Fruit fly (Drosophila melanogaster) whole organism, wandering third instar larva: ENCODE results near the gene CG33061.

Experiments used
- Abd-B ChIP-seq: fragments of >200 bp; optimal IDR thresholded peaks from 2 replicates; lab custom pipeline; 2017; ENCODE audit warnings: missing biosample characterization, missing genetic modification characterization
- CG32264 ChIP-seq: fragments of 200-800 bp; sonication (Bioruptor generic); optimal IDR thresholded peaks from 2 replicates; lab custom pipeline; 2016; ENCODE audit warnings: missing biosample characterization, missing genetic modification characterization
- CG9705 ChIP-seq: fragments of 200-800 bp; sonication (Bioruptor generic); optimal IDR thresholded peaks from 2 replicates; lab custom pipeline; 2018; ENCODE audit warnings: missing biosample characterization, mild to moderate bottlenecking, missing genetic modification characterization
- CrebA ChIP-seq: fragments of 200-800 bp; sonication (Bioruptor generic); optimal IDR thresholded peaks from 2 replicates; lab custom pipeline; 2016; ENCODE audit warnings: missing biosample characterization, mild to moderate bottlenecking, missing genetic modification characterization, borderline replicate concordance
- Dfd ChIP-seq: fragments of >200 bp; optimal IDR thresholded peaks from 2 replicates; lab custom pipeline; 2017; ENCODE audit warnings: missing biosample characterization, missing genetic modification characterization
- Dif ChIP-seq: fragments of 200-275, 200-300 bp; sonication (Bioruptor generic); optimal IDR thresholded peaks from 2 replicates; lab custom pipeline; 2018; ENCODE audit warnings: missing biosample characterization, missing genetic modification characterization; ENCODE audit not compliant: partially characterized antibody
- GATAd ChIP-seq: sonication (Bioruptor generic); optimal IDR thresholded peaks from 2 replicates; lab custom pipeline; 2016; ENCODE audit warnings: missing biosample characterization, missing genetic modification characterization
- HLH106 ChIP-seq: fragments of 200-800 bp; optimal IDR thresholded peaks from 3 replicates; lab custom pipeline; 2019; ENCODE audit warnings: missing biosample characterization, mild to moderate bottlenecking, missing genetic modification characterization, moderate library complexity
- Hnf4 ChIP-seq: fragments of 200-800 bp; sonication (Bioruptor generic); optimal IDR thresholded peaks from 2 replicates; lab custom pipeline; 2016; ENCODE audit warnings: missing biosample characterization, mild to moderate bottlenecking, missing genetic modification characterization
- Hr83 ChIP-seq: fragments of 200-300 bp; sonication (Bioruptor generic); optimal IDR thresholded peaks from 2 replicates; lab custom pipeline; 2016; ENCODE audit warnings: missing biosample characterization, mild to moderate bottlenecking, missing genetic modification characterization, moderate library complexity; ENCODE audit not compliant: poor library complexity, severe bottlenecking
- Jra ChIP-seq: sonication (Bioruptor generic); optimal IDR thresholded peaks from 2 replicates; lab custom pipeline; 2016; ENCODE audit warnings: missing biosample characterization, missing genetic modification characterization
- Mio ChIP-seq: sonication (Bioruptor generic); optimal IDR thresholded peaks from 2 replicates; lab custom pipeline; 2016; ENCODE audit warnings: missing biosample characterization, missing genetic modification characterization
- Myc ChIP-seq: fragments of >200 bp; optimal IDR thresholded peaks from 2 replicates; lab custom pipeline; 2017
- N ChIP-seq: fragments of >200 bp; optimal IDR thresholded peaks from 2 replicates; lab custom pipeline; 2018; ENCODE audit warnings: missing biosample characterization, missing external identifiers, missing genetic modification characterization
- OdsH ChIP-seq: fragments of 200-800 bp; sonication (Bioruptor generic); optimal IDR thresholded peaks from 2 replicates; lab custom pipeline; 2016; ENCODE audit warnings: missing biosample characterization, mild to moderate bottlenecking, missing genetic modification characterization
- Rel ChIP-seq, 2 experiments: fragments of 200-800 bp; sonication (Bioruptor generic) in 1 of 2; optimal IDR thresholded peaks; 2 replicates in 1 of 2; 3 replicates in 1 of 2; lab custom pipeline; 2016 to 2019; ENCODE audit warnings: mild to moderate bottlenecking in 2 of 2, missing biosample characterization in 2 of 2, missing genetic modification characterization in 2 of 2, moderate library complexity in 1 of 2
- Sp1 ChIP-seq: fragments of 200-800 bp; sonication (Bioruptor generic); optimal IDR thresholded peaks from 3 replicates; lab custom pipeline; 2019; ENCODE audit warnings: missing biosample characterization, mild to moderate bottlenecking, missing genetic modification characterization, moderate library complexity
- Vsx2 ChIP-seq: fragments of 200-300, 225-300 bp; sonication (Bioruptor generic); optimal IDR thresholded peaks from 2 replicates; lab custom pipeline; 2018; ENCODE audit warnings: missing biosample characterization, missing genetic modification characterization; ENCODE audit not compliant: partially characterized antibody
- br ChIP-seq: fragments of 200-800 bp; sonication (Bioruptor generic); optimal IDR thresholded peaks from 2 replicates; lab custom pipeline; 2016; ENCODE audit warnings: missing biosample characterization, missing genetic modification characterization
- brk ChIP-seq: fragments of 200-800 bp; sonication (Bioruptor generic); optimal IDR thresholded peaks from 2 replicates; lab custom pipeline; 2016; ENCODE audit warnings: missing biosample characterization, mild to moderate bottlenecking, missing genetic modification characterization
- dl ChIP-seq, 2 experiments: fragments of 175-275, 200-275 bp in 1 of 2; fragments of 200-275 bp in 1 of 2; sonication (Bioruptor generic); optimal IDR thresholded peaks; lab custom pipeline; 2018; ENCODE audit warnings: mild to moderate bottlenecking in 2 of 2, missing biosample characterization in 2 of 2, missing genetic modification characterization in 2 of 2, moderate library complexity in 2 of 2; ENCODE audit not compliant: partially characterized antibody in 2 of 2, insufficient read depth in 1 of 2
- dmrt93B ChIP-seq: fragments of 200-800 bp; sonication (Bioruptor generic); optimal IDR thresholded peaks from 2 replicates; lab custom pipeline; 2018; ENCODE audit warnings: missing biosample characterization, mild to moderate bottlenecking, missing genetic modification characterization
- dsf ChIP-seq: sonication (Bioruptor generic); optimal IDR thresholded peaks from 2 replicates; lab custom pipeline; 2016; ENCODE audit warnings: missing biosample characterization, missing genetic modification characterization, borderline replicate concordance
- ey ChIP-seq: fragments of 200-800 bp; sonication (Bioruptor generic); optimal IDR thresholded peaks from 2 replicates; lab custom pipeline; 2016; ENCODE audit warnings: missing biosample characterization, missing genetic modification characterization
- foxo ChIP-seq, 2 experiments: fragments of 200-800 bp; sonication (Bioruptor generic); optimal IDR thresholded peaks; 2 replicates in 1 of 2; 3 replicates in 1 of 2; lab custom pipeline; 2016 to 2017; ENCODE audit warnings: missing biosample characterization in 2 of 2, missing genetic modification characterization in 2 of 2
- fru ChIP-seq: fragments of 200-800 bp; sonication (Bioruptor generic); optimal IDR thresholded peaks from 3 replicates; lab custom pipeline; 2016; ENCODE audit warnings: missing biosample characterization, mild to moderate bottlenecking, missing genetic modification characterization
- h ChIP-seq: fragments of 200-800 bp; sonication (Bioruptor generic); optimal IDR thresholded peaks from 3 replicates; lab custom pipeline; 2016; ENCODE audit warnings: missing biosample characterization, mild to moderate bottlenecking, missing genetic modification characterization
- jim ChIP-seq: fragments of 175-275, 200-325 bp; sonication (Bioruptor generic); optimal IDR thresholded peaks from 2 replicates; lab custom pipeline; 2016; ENCODE audit warnings: missing biosample characterization, mild to moderate bottlenecking, missing genetic modification characterization
- lola ChIP-seq: fragments of >200 bp; optimal IDR thresholded peaks from 2 replicates; lab custom pipeline; 2017; ENCODE audit warnings: missing biosample characterization, missing genetic modification characterization
- pan ChIP-seq: fragments of >200 bp; optimal IDR thresholded peaks from 2 replicates; lab custom pipeline; 2017
- psq ChIP-seq: fragments of 200-800 bp; sonication (Bioruptor generic); optimal IDR thresholded peaks from 3 replicates; lab custom pipeline; 2017; ENCODE audit warnings: missing biosample characterization, mild to moderate bottlenecking, missing genetic modification characterization, moderate library complexity
- rgr ChIP-seq: fragments of 200-800 bp; sonication (Bioruptor generic); optimal IDR thresholded peaks from 3 replicates; lab custom pipeline; 2016; ENCODE audit warnings: missing biosample characterization, mild to moderate bottlenecking, missing genetic modification characterization
- sage ChIP-seq: fragments of 200-800 bp; sonication (Bioruptor generic); optimal IDR thresholded peaks from 2 replicates; lab custom pipeline; 2016; ENCODE audit warnings: missing biosample characterization, mild to moderate bottlenecking, missing genetic modification characterization
- sv ChIP-seq: fragments of 200-800 bp; sonication (Bioruptor generic); optimal IDR thresholded peaks from 3 replicates; lab custom pipeline; 2016; ENCODE audit warnings: missing biosample characterization, missing genetic modification characterization
- tai ChIP-seq: sonication (Bioruptor generic); optimal IDR thresholded peaks from 2 replicates; lab custom pipeline; 2016; ENCODE audit warnings: missing biosample characterization, missing genetic modification characterization
- usp ChIP-seq: fragments of >200 bp; optimal IDR thresholded peaks from 2 replicates; lab custom pipeline; 2017; ENCODE audit warnings: missing biosample characterization, missing genetic modification characterization
- woc ChIP-seq: sonication (Bioruptor generic); optimal IDR thresholded peaks from 2 replicates; lab custom pipeline; 2016; ENCODE audit warnings: missing biosample characterization, mild to moderate bottlenecking, missing genetic modification characterization

CG33061 gene

DNA sequence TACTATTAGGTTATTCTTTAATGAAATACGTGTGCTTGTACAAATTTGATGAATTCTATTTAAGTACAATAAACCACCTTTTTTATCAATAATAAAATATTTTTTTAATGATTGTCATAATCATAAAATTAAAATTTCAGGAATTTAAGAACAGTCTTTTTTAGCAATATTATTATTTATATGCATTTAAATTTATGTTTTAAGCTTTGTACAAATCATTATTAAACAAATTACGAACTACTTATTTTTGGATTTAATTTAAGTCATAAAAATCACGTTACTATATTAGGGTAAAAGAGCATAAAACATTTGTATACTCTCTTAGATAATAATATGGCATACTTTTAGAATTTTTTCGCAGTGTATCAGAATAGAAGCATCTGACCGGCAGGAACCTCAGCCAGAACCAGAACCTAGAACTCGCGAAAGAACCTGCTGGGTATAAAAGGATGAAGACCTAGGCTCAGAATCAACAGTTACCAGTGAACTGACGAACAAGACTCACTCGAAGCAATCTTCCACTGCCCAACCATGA, 32.6 kb downstream of the CG33061 start, which contains the start of gene Cpr72Ea:
TSS of gene Cpr72Ea (plus strand) at position 485 of the 535 bp plus-strand sequence.
- TF ChIP-seq CG9705 (GFP tag; lab: Kevin White, UChicago) (no peak), OdsH (GFP tag; lab: Kevin White, UChicago) (no peak), jim (GFP tag; lab: Kevin White, UChicago) (no peak), Vsx2 (no peak), fru (GFP tag; lab: Kevin White, UChicago) (no peak), rgr (GFP tag; lab: Kevin White, UChicago) (no peak), tai (GFP tag; lab: Kevin White, UChicago) (no peak), GATAd (GFP tag; lab: Kevin White, UChicago) (no peak), ey (GFP tag; lab: Kevin White, UChicago) (no peak), CG32264 (no peak), usp (GFP tag; lab: Kevin White, UChicago) (no peak), Hnf4 (GFP tag; lab: Kevin White, UChicago) (no peak), h (GFP tag; lab: Kevin White, UChicago) (no peak), dmrt93B (GFP tag; lab: Kevin White, UChicago) (no peak), Dfd (no peak), dsf (GFP tag; lab: Kevin White, UChicago) (no peak), Jra (GFP tag; lab: Kevin White, UChicago) (no peak), pan (no peak), Myc (no peak), woc (GFP tag; lab: Kevin White, UChicago) (no peak)

DNA sequence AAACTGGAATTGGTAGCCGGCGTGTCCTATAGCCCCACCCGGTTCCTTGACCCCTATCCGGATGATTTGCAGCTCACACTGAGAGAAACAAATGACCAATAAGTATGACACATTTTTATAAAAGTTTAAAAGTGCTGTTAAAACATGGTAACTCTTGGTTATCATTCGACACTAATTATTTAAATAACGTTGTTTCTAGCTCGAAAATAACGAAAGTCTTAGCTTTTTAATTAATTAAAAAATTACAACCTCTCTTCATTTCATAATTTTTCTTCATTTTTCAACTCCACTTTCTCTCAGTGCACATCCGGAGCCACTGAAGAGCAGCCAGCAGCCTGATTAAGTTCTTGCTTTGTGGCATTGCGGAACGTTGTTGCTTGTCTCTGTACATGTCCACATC, 34.6 kb downstream of the CG33061 start:
- TF ChIP-seq HLH106 (tag; lab: Kevin White, UChicago) (peak; percentile 82), Vsx2 (no peak), Dif (GFP tag; lab: Kevin White, UChicago) (no peak), Rel (GFP tag; optimal IDR thresholded peaks at IDR 0.05; lab: Kevin White, UChicago) (no peak), Rel (tag; optimal IDR thresholded peaks at IDR 0.05; lab: Kevin White, UChicago) (no peak), CG9705 (GFP tag; lab: Kevin White, UChicago) (peak; percentile 39), psq (GFP tag; lab: Kevin White, UChicago) (peak; percentile 66), usp (GFP tag; lab: Kevin White, UChicago) (no peak), N (GFP tag; lab: Kevin White, UChicago) (no peak), brk (peak; percentile 27), br (peak; percentile 73), Abd-B (GFP tag; lab: Kevin White, UChicago) (no peak), lola (no peak), h (GFP tag; lab: Kevin White, UChicago) (peak; percentile 83), ey (GFP tag; lab: Kevin White, UChicago) (peak; percentile 69), tai (GFP tag; lab: Kevin White, UChicago) (no peak), foxo (GFP tag; optimal IDR thresholded peaks at IDR 0.05; lab: Kevin White, UChicago) (peak in 1 of 2 experiments; percentile 78), Jra (GFP tag; lab: Kevin White, UChicago) (no peak), Hnf4 (GFP tag; lab: Kevin White, UChicago) (peak; percentile 65), dl (GFP tag; optimal IDR thresholded peaks at IDR 0.05; lab: Kevin White, UChicago; ENCODE audit: insufficient read depth in 1 of 2, partially characterized antibody in 2 of 2) (no peak), jim (GFP tag; lab: Kevin White, UChicago) (no peak), CG32264 (peak; percentile 25), rgr (GFP tag; lab: Kevin White, UChicago) (peak; percentile 70), Myc (no peak), Sp1 (GFP tag; lab: Kevin White, UChicago) (peak; percentile 78), woc (GFP tag; lab: Kevin White, UChicago) (peak; percentile 67), sv (no peak), Hr83 (GFP tag; lab: Kevin White, UChicago) (no peak), OdsH (GFP tag; lab: Kevin White, UChicago) (peak; percentile 81), Mio (GFP tag; lab: Kevin White, UChicago) (no peak), dmrt93B (GFP tag; lab: Kevin White, UChicago) (peak; percentile 56), fru (GFP tag; lab: Kevin White, UChicago) (peak; percentile 81)

dm6 chr3L:16364599-16364998, 35.0 kb downstream of the CG33061 start, which contains the start of gene Cpr72Eb:
Cpr72Eb (plus strand) TSS chr3L:16364899.
- TF ChIP-seq GATAd (GFP tag; lab: Kevin White, UChicago) = no peak
- no peak for TF ChIP-seq Vsx2
- no peak for TF ChIP-seq sage (GFP tag; lab: Kevin White, UChicago)
- no peak for TF ChIP-seq br
- no peak for TF ChIP-seq brk
- no peak for TF ChIP-seq dsf (GFP tag; lab: Kevin White, UChicago)
- TF ChIP-seq Hr83 (GFP tag; lab: Kevin White, UChicago) = no peak
- TF ChIP-seq Sp1 (GFP tag; lab: Kevin White, UChicago) = no peak
- no peak for TF ChIP-seq CrebA
- no peak for TF ChIP-seq usp (GFP tag; lab: Kevin White, UChicago)
- no peak for TF ChIP-seq Hnf4 (GFP tag; lab: Kevin White, UChicago)
